Fruit fly (Drosophila melanogaster): Measurements from ENCODE around the gene trus.

DNA sequence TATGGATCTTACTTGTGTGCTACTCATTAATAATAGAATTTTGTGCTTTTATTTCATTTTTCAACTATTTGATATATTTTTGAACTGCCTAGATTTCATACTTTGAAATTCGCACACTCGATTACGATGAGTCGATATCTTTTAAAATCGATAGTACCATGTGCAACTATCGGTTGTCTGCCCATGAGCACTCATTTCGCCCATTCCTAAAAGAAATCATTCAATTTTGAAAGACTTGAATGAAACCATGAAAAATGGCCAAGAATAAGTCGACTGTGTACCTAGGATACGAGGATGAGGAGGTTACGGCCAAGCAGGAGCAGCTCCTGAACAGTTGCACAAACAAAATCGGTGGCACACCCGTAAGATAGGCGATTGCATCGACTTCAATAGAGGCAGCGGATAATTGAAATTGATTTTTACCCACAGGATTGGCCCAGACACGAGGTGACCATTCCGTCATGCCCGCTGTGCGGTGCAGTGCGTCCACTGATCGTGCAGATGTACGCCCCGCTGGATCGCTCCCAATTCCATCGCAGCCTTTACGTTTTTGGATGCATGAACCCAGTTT, at the start of gene trus:
- no peak for TF ChIP-seq cnc (optimal IDR thresholded peaks at IDR 0.05)
- peak; percentile 10 for TF ChIP-seq CG7101 (tag; optimal IDR thresholded peaks at IDR 0.05)
- TF ChIP-seq toe (GFP tag; optimal IDR thresholded peaks at IDR 0.05): no peak
- no peak for TF ChIP-seq kay (GFP tag; ENCODE audit: borderline replicate concordance)
- TF ChIP-seq CG1620 (GFP tag; optimal IDR thresholded peaks at IDR 0.05): no peak
- TF ChIP-seq Hr96 (GFP tag; optimal IDR thresholded peaks at IDR 0.05): no peak
- peak; percentile 84 for TF ChIP-seq Mnt (GFP tag; optimal IDR thresholded peaks at IDR 0.05)
- no peak for TF ChIP-seq pad (GFP tag; optimal IDR thresholded peaks at IDR 0.05)
- no peak for TF ChIP-seq CG11617 (GFP tag; optimal IDR thresholded peaks at IDR 0.05)
- no peak for TF ChIP-seq CG7045 (GFP tag; optimal IDR thresholded peaks at IDR 0.05)
- TF ChIP-seq CG5204 (GFP tag; optimal IDR thresholded peaks at IDR 0.05): no peak

All from whole organism, adult.